Worm (Caenorhabditis elegans): ENCODE measurements around the gene emb-8.

- TF ChIP-seq zag-1 (tag; optimal IDR thresholded peaks at IDR 0.05) (no peak), elt-3 (tag; optimal IDR thresholded peaks at IDR 0.05) (no peak), nhr-28 (tag; optimal IDR thresholded peaks at IDR 0.05) (no peak), mdl-1 (tag; optimal IDR thresholded peaks at IDR 0.05) (no peak), fkh-10 (GFP tag; optimal IDR thresholded peaks at IDR 0.05) (no peak), ama-1 (optimal IDR thresholded peaks at IDR 0.05) (no peak), nhr-237 (tag; optimal IDR thresholded peaks at IDR 0.05) (no peak), unc-39 (tag; optimal IDR thresholded peaks at IDR 0.05) (no peak), pha-4 (tag; optimal IDR thresholded peaks at IDR 0.05) (no peak), aly-2 (tag; optimal IDR thresholded peaks at IDR 0.05) (no peak), nhr-12 (tag; optimal IDR thresholded peaks at IDR 0.05) (no peak), egl-27 (tag; optimal IDR thresholded peaks at IDR 0.05) (no peak)
Observed at ce11 chrIII:5150012-5150411, 49.5 kb downstream of the emb-8 start.

All from whole organism, L3 larva.